Worm (Caenorhabditis elegans): ENCODE measurements around the gene K08D8.7.

DNA sequence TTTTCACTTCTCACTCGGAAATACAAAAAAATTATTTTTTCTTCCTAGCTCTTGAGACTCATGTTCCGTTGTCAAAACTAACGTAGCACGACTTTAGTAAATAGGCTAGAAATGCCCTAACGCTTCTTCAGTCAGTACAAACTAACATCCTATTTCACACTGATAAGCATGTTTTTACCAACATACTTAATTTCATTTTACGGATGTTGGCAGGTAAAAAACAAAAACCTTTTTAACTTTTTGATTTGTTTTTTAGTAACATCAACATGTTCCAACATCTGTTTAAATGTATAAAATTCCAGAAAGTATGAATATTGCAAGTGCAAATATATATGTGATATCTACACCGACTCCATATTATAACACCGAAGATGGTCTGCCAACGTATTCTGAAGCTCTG lies 3.6 kb downstream of the K08D8.7 start, which contains the start of gene K08D8.10:
- no peak for TF ChIP-seq hlh-1 (tag; optimal IDR thresholded peaks at IDR 0.05)
- no peak for TF ChIP-seq ceh-43 (GFP tag; optimal IDR thresholded peaks at IDR 0.05)
- TF ChIP-seq unc-39 (tag; optimal IDR thresholded peaks at IDR 0.05) = no peak

Measured in whole organism, mixed stage, embryonic.